Fruit fly (Drosophila melanogaster): Measurements from ENCODE around the gene ed.

ed gene

dm6 chr2L:4053421-4054091 is 22.4 kb downstream of the ed start (continued):
- TF ChIP-seq caup (GFP tag; optimal IDR thresholded peaks at IDR 0.05; ENCODE audit: severe bottlenecking) (peak; percentile 7), Atf3 (GFP tag; optimal IDR thresholded peaks at IDR 0.05) (peak; percentile 8), dpn (GFP tag; optimal IDR thresholded peaks at IDR 0.05) (peak in 1 of 2 experiments; percentile 62), CG6689 (GFP tag; IDR thresholded peaks at IDR 0.05) (peak; percentile 79), Fer1 (GFP tag; optimal IDR thresholded peaks at IDR 0.05) (peak; percentile 43), HmgZ (tag; optimal IDR thresholded peaks at IDR 0.05) (peak; percentile 8), CG6654 (GFP tag; optimal IDR thresholded peaks at IDR 0.05) (no peak), CG13624 (GFP tag; optimal IDR thresholded peaks at IDR 0.05) (no peak), tap (tag; optimal IDR thresholded peaks at IDR 0.05) (peak; percentile 70), dan (GFP tag; IDR thresholded peaks at IDR 0.05) (no peak), CG31441 (GFP tag; IDR thresholded peaks at IDR 0.05) (peak; percentile 89), CG11696 (GFP tag; IDR thresholded peaks at IDR 0.05) (no peak), CG8359 (GFP tag; optimal IDR thresholded peaks at IDR 0.05; ENCODE audit: borderline replicate concordance) (peak; percentile 43), CG1603 (tag; optimal IDR thresholded peaks at IDR 0.05) (peak; percentile 42), CG10462 (GFP tag; optimal IDR thresholded peaks at IDR 0.05) (peak; percentile 44), pnt (GFP tag; optimal IDR thresholded peaks at IDR 0.05) (no peak), Stat92E (GFP tag; optimal IDR thresholded peaks at IDR 0.05) (peak in 1 of 3 experiments; percentile 2), CG11398 (GFP tag; optimal IDR thresholded peaks at IDR 0.05) (no peak), Hsf (GFP tag; optimal IDR thresholded peaks at IDR 0.05) (peak; percentile 37), Gug (GFP tag; IDR thresholded peaks at IDR 0.05) (no peak), ato (GFP tag; IDR thresholded peaks at IDR 0.05; ENCODE audit: partially characterized antibody) (no peak), grau (tag; optimal IDR thresholded peaks at IDR 0.05) (peak; percentile 77), cas (GFP tag; IDR thresholded peaks at IDR 0.05) (no peak), Hr3 (GFP tag; optimal IDR thresholded peaks at IDR 0.05) (peak; percentile 82), HLH4C (GFP tag; IDR thresholded peaks at IDR 0.05; ENCODE audit: partially characterized antibody) (no peak), CG6254 (GFP tag; optimal IDR thresholded peaks at IDR 0.05) (peak; percentile 58), CG4820 (GFP tag; optimal IDR thresholded peaks at IDR 0.05) (peak; percentile 51), gsb-n (tag; optimal IDR thresholded peaks at IDR 0.05) (peak; percentile 82), MTF-1 (GFP tag; optimal IDR thresholded peaks at IDR 0.05; ENCODE audit: borderline replicate concordance) (peak; percentile 31), CG31365 (tag; optimal IDR thresholded peaks at IDR 0.05) (no peak), Spps (tag; optimal IDR thresholded peaks at IDR 0.05) (peak; percentile 73), usp (GFP tag; optimal IDR thresholded peaks at IDR 0.05) (no peak), CG2712 (tag; optimal IDR thresholded peaks at IDR 0.05) (peak; percentile 91), CG14965 (GFP tag; optimal IDR thresholded peaks at IDR 0.05; ENCODE audit: borderline replicate concordance) (no peak), CG12391 (tag; optimal IDR thresholded peaks at IDR 0.05) (peak; percentile 93), CG10267 (tag; optimal IDR thresholded peaks at IDR 0.05) (peak; percentile 75), CG10366 (GFP tag; IDR thresholded peaks at IDR 0.05) (peak; percentile 51), hth (optimal IDR thresholded peaks at IDR 0.05) (no peak), onecut (GFP tag; IDR thresholded peaks at IDR 0.05) (peak; percentile 49; the same call in 1 of the 2 replicates), eve (GFP tag; optimal IDR thresholded peaks at IDR 0.05) (peak in 1 of 2 experiments; percentile 78), exex (tag; optimal IDR thresholded peaks at IDR 0.05) (no peak), nmo (GFP tag; optimal IDR thresholded peaks at IDR 0.05) (peak; percentile 84), gcm2 (GFP tag; optimal IDR thresholded peaks at IDR 0.05) (peak; percentile 23), CG1832 (GFP tag; optimal IDR thresholded peaks at IDR 0.05) (no peak), Dip2 (GFP tag; IDR thresholded peaks at IDR 0.05) (no peak), jumu (GFP tag; optimal IDR thresholded peaks at IDR 0.05) (peak; percentile 1), CG13296 (GFP tag; optimal IDR thresholded peaks at IDR 0.05) (peak; percentile 14), MBD-R2 (GFP tag; IDR thresholded peaks at IDR 0.05) (0 out of 2 replicates have a peak, but pooled peaks have one; percentile 7), CG4730 (GFP tag; IDR thresholded peaks at IDR 0.05) (peak; percentile 56; the same call in 1 of the 2 replicates)
